Fruit fly (Drosophila melanogaster): ENCODE results near the gene CG43115.

- no peak for TF ChIP-seq insv (GFP tag; optimal IDR thresholded peaks at IDR 0.05)
- TF ChIP-seq ab (GFP tag; optimal IDR thresholded peaks at IDR 0.05): no peak
- TF ChIP-seq TFAM (GFP tag; optimal IDR thresholded peaks at IDR 0.05): no peak
- no peak for TF ChIP-seq tx (GFP tag; optimal IDR thresholded peaks at IDR 0.05)
- TF ChIP-seq mld (GFP tag; IDR thresholded peaks at IDR 0.05; ENCODE audit: partially characterized antibody): no peak
- no peak for TF ChIP-seq CG3847 (GFP tag; IDR thresholded peaks at IDR 0.05)
- no peak for TF ChIP-seq Rfx (GFP tag; IDR thresholded peaks at IDR 0.05)
- TF ChIP-seq corto (GFP tag; optimal IDR thresholded peaks at IDR 0.05): no peak
These were observed 13.4 kb downstream of the CG43115 start for dm6 chrX:6052855-6053254.

Data from whole organism, embryonic.